Worm (Caenorhabditis elegans) whole organism, midembryonic: ENCODE data around the gene ipla-1.

Experiments used
- T22C8.4 ChIP-seq: fragments of 200-800 bp; sonication (Bioruptor generic); IDR thresholded peaks from 2 replicates; pipeline ENCODE4 v1.3.6; 2022; ENCODE audit warnings: missing genetic modification characterization, missing compliant biosample characterization
- cog-1 ChIP-seq: sonication (generic microtip); optimal IDR thresholded peaks from 2 replicates; lab custom pipeline; 2016; ENCODE audit warnings: missing genetic modification characterization, missing compliant biosample characterization
- flt-1 ChIP-seq: fragments of 200-800 bp; sonication (Bioruptor generic); IDR thresholded peaks from 2 replicates; pipeline ENCODE4 v1.3.6; 2022; ENCODE audit warnings: missing genetic modification characterization, missing compliant biosample characterization
- klf-2 ChIP-seq: fragments of 200-800 bp; sonication (Bioruptor generic); conservative IDR thresholded peaks from 2 replicates; pipeline ENCODE4 v1.3.6; 2022; ENCODE audit warnings: missing genetic modification reagents, missing genetic modification characterization, missing compliant biosample characterization
- med-1 ChIP-seq: sonication (generic microtip); optimal IDR thresholded peaks from 2 replicates; lab custom pipeline; 2017; ENCODE audit warnings: missing genetic modification characterization, mild to moderate bottlenecking, missing compliant biosample characterization, antibody characterized with exemption, missing genetic modification reagents; ENCODE audit not compliant: insufficient read depth
- ref-1 ChIP-seq: fragments of 200-800 bp; sonication (Bioruptor generic); conservative IDR thresholded peaks from 2 replicates; pipeline ENCODE4 v1.3.6; 2022; ENCODE audit warnings: missing genetic modification reagents, missing genetic modification characterization, missing compliant biosample characterization
- tab-1 ChIP-seq: fragments of 200-800 bp; sonication (Bioruptor generic); IDR thresholded peaks from 2 replicates; pipeline ENCODE4 v1.3.6; 2022; ENCODE audit warnings: missing genetic modification characterization, missing compliant biosample characterization
- ztf-23 ChIP-seq: fragments of 200-800 bp; sonication (Bioruptor generic); IDR thresholded peaks from 2 replicates; pipeline ENCODE4 v1.3.6; 2022; ENCODE audit warnings: missing genetic modification reagents, missing genetic modification characterization, missing compliant biosample characterization
- ztf-29 ChIP-seq: fragments of 200-800 bp; sonication (Bioruptor generic); IDR thresholded peaks from 2 replicates; pipeline ENCODE4 v1.3.6; 2022; ENCODE audit warnings: missing genetic modification reagents, missing genetic modification characterization, missing compliant biosample characterization

- TF ChIP-seq tab-1 (GFP tag; lab: Robert Waterston, UW) (no peak), flt-1 (GFP tag; lab: Robert Waterston, UW) (no peak), ztf-23 (GFP tag; lab: Robert Waterston, UW) (no peak), ztf-29 (GFP tag; lab: Robert Waterston, UW) (no peak), klf-2 (GFP tag; lab: Robert Waterston, UW) (no peak), cog-1 (no peak), T22C8.4 (GFP tag; lab: Robert Waterston, UW) (no peak), med-1 (no peak), ref-1 (GFP tag; lab: Robert Waterston, UW) (no peak)
These were observed 23.8 kb downstream of the ipla-1 start for ce11 chrII:4577391-4577790.
